Worm (Caenorhabditis elegans): Measurements from ENCODE around the gene sel-13.

- TF ChIP-seq nhr-237 (tag; optimal IDR thresholded peaks at IDR 0.05) (no peak), sptf-1 (tag; optimal IDR thresholded peaks at IDR 0.05) (no peak), ztf-11 (tag; optimal IDR thresholded peaks at IDR 0.05) (no peak), pha-4 (tag; optimal IDR thresholded peaks at IDR 0.05) (no peak), nhr-12 (tag; optimal IDR thresholded peaks at IDR 0.05) (no peak)
Observed at ce11 chrIII:4659426-4659825, 40.6 kb downstream of the sel-13 start.
